Worm (Caenorhabditis elegans): ENCODE data around the gene acr-18.

Gene acr-18

ce11 chrV:15577395-15577896 lies 18.5 kb upstream of the acr-18 start, which contains the start of gene atx-3:
Gene atx-3, minus strand, starts transcription at chrV:15577445.
- TF ChIP-seq unc-39 (tag; optimal IDR thresholded peaks at IDR 0.05) = no peak
- TF ChIP-seq mls-2 (tag; optimal IDR thresholded peaks at IDR 0.05) = no peak
- no peak for TF ChIP-seq sptf-1 (tag; optimal IDR thresholded peaks at IDR 0.05)
- TF ChIP-seq nhr-28 (tag; optimal IDR thresholded peaks at IDR 0.05) = no peak
- no peak for TF ChIP-seq ceh-83 (GFP tag; optimal IDR thresholded peaks at IDR 0.05)
- TF ChIP-seq M03D4.4 (tag; optimal IDR thresholded peaks at IDR 0.05) = no peak
- TF ChIP-seq lin-32 (GFP tag; optimal IDR thresholded peaks at IDR 0.05) = no peak
- no peak for TF ChIP-seq zip-8 (tag; optimal IDR thresholded peaks at IDR 0.05)
- TF ChIP-seq sem-2 (GFP tag; optimal IDR thresholded peaks at IDR 0.05) = no peak
- no peak for TF ChIP-seq nhr-76 (tag; optimal IDR thresholded peaks at IDR 0.05)
- no peak for TF ChIP-seq lin-13 (tag; optimal IDR thresholded peaks at IDR 0.05)
- TF ChIP-seq ceh-39 (tag; optimal IDR thresholded peaks at IDR 0.05) = no peak
- TF ChIP-seq unc-62 (GFP tag; optimal IDR thresholded peaks at IDR 0.05) = no peak
- no peak for TF ChIP-seq mep-1 (tag; optimal IDR thresholded peaks at IDR 0.05)

DNA sequence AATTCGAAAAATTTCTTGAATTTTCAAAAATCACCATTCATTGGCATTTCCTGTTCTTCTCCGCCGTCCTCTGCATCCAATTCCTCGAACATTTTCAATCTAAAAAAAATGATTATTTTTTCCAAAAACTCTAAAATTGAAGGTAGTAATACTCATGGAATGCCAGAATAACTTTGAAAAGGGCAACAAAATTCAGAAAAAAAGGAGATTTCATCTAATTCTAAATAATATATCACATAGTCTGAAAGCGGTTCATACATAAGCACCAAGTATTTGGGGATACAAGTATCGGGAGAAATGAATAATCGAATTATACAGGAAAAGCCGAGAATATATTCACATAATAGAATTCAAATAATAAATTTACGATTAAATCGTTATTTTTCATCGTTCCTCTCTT lies 16.4 kb upstream of the acr-18 start, which contains the start of gene mdt-28:
Gene mdt-28, minus strand, starts transcription at position 101 of the 400 bp plus-strand sequence.
- no peak for TF ChIP-seq cnd-1 (tag; optimal IDR thresholded peaks at IDR 0.05)
- no peak for TF ChIP-seq ceh-83 (GFP tag; optimal IDR thresholded peaks at IDR 0.05)
- no peak for TF ChIP-seq elt-1 (tag; optimal IDR thresholded peaks at IDR 0.05; ENCODE audit: borderline replicate concordance, insufficient read depth)
- no peak for TF ChIP-seq tbx-8 (GFP tag; optimal IDR thresholded peaks at IDR 0.05)
- no peak for TF ChIP-seq flh-1 (GFP tag; optimal IDR thresholded peaks at IDR 0.05)
- TF ChIP-seq mep-1 (tag; optimal IDR thresholded peaks at IDR 0.05) = no peak
- TF ChIP-seq nhr-28 (tag; optimal IDR thresholded peaks at IDR 0.05) = no peak
- no peak for TF ChIP-seq zip-8 (tag; optimal IDR thresholded peaks at IDR 0.05)

- TF ChIP-seq zip-8 (tag; optimal IDR thresholded peaks at IDR 0.05) = no peak
- TF ChIP-seq mep-1 (tag; optimal IDR thresholded peaks at IDR 0.05) = no peak
- TF ChIP-seq elt-3 (tag; optimal IDR thresholded peaks at IDR 0.05) = no peak
- no peak for TF ChIP-seq ceh-43 (GFP tag; optimal IDR thresholded peaks at IDR 0.05)
- TF ChIP-seq pha-4 (tag; optimal IDR thresholded peaks at IDR 0.05) = no peak
- TF ChIP-seq unc-62 (GFP tag; optimal IDR thresholded peaks at IDR 0.05) = no peak
- no peak for TF ChIP-seq ham-2 (GFP tag; optimal IDR thresholded peaks at IDR 0.05)
- TF ChIP-seq ces-1 (GFP tag; optimal IDR thresholded peaks at IDR 0.05) = no peak
- no peak for TF ChIP-seq nhr-12 (tag; optimal IDR thresholded peaks at IDR 0.05)
- no peak for TF ChIP-seq blmp-1 (tag; optimal IDR thresholded peaks at IDR 0.05)
- no peak for TF ChIP-seq M03D4.4 (tag; optimal IDR thresholded peaks at IDR 0.05)
- TF ChIP-seq tbx-8 (GFP tag; optimal IDR thresholded peaks at IDR 0.05) = no peak
Measured at ce11 chrV:15572613-15573012, 13.7 kb upstream of the acr-18 start, which contains the start of gene fbxa-94. Gene fbxa-94, plus strand, starts transcription at chrV:15572913.

ce11 chrV:15571006-15571526 lies 12.1 kb upstream of the acr-18 start, which contains the start of gene fbxa-95:
Gene fbxa-95, plus strand, starts transcription at chrV:15571476.
- TF ChIP-seq nhr-237 (tag; optimal IDR thresholded peaks at IDR 0.05) (no peak), unc-39 (tag; optimal IDR thresholded peaks at IDR 0.05) (no peak), M03D4.4 (tag; optimal IDR thresholded peaks at IDR 0.05) (no peak), unc-62 (GFP tag; optimal IDR thresholded peaks at IDR 0.05) (no peak), elt-3 (tag; optimal IDR thresholded peaks at IDR 0.05) (no peak), pha-4 (tag; optimal IDR thresholded peaks at IDR 0.05) (no peak), flh-1 (GFP tag; optimal IDR thresholded peaks at IDR 0.05) (no peak), mep-1 (tag; optimal IDR thresholded peaks at IDR 0.05) (no peak), ztf-11 (tag; optimal IDR thresholded peaks at IDR 0.05) (no peak), ces-1 (GFP tag; optimal IDR thresholded peaks at IDR 0.05) (no peak), zip-8 (tag; optimal IDR thresholded peaks at IDR 0.05) (no peak), nhr-28 (tag; optimal IDR thresholded peaks at IDR 0.05) (no peak)

ce11 chrV:15569702-15570430 lies 10.9 kb upstream of the acr-18 start, which contains the start of gene lsm-5:
Gene lsm-5, plus strand, starts transcription at chrV:15570380.
- TF ChIP-seq mep-1 (tag; optimal IDR thresholded peaks at IDR 0.05) (peak; percentile 34), ztf-11 (tag; optimal IDR thresholded peaks at IDR 0.05) (no peak)

DNA sequence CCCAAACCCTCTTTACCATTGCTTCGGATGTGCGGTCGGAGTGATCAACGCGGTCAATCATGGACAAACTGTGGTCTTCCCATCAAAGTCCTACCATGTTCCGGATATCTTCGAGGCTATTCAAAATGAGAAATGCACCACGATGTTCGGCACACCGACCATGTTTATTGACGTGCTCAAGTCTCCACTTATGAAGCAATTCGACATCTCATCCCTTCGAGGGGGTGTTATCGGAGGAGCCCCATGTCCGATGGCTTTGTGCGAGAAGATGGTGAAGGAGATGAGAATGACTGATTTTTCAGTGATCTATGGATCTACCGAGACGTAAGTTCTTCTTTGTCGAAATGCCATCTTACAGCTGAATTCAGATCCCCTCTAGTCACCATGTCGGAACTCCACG lies 9.4 kb upstream of the acr-18 start:
- no peak for TF ChIP-seq pha-4 (tag; optimal IDR thresholded peaks at IDR 0.05)
- TF ChIP-seq elt-3 (tag; optimal IDR thresholded peaks at IDR 0.05) = no peak
- TF ChIP-seq elt-1 (tag; optimal IDR thresholded peaks at IDR 0.05; ENCODE audit: borderline replicate concordance, insufficient read depth) = no peak
- TF ChIP-seq snpc-4 (tag; optimal IDR thresholded peaks at IDR 0.05) = no peak
- no peak for TF ChIP-seq nhr-2 (tag; optimal IDR thresholded peaks at IDR 0.05)
- TF ChIP-seq sptf-1 (tag; optimal IDR thresholded peaks at IDR 0.05) = no peak
- no peak for TF ChIP-seq blmp-1 (tag; optimal IDR thresholded peaks at IDR 0.05)
- TF ChIP-seq M03D4.4 (tag; optimal IDR thresholded peaks at IDR 0.05) = no peak
- TF ChIP-seq unc-120 (tag; optimal IDR thresholded peaks at IDR 0.05; ENCODE audit: poor library complexity, severe bottlenecking) = no peak
- TF ChIP-seq mab-5 (tag; optimal IDR thresholded peaks at IDR 0.05) = no peak
- no peak for TF ChIP-seq unc-62 (GFP tag; optimal IDR thresholded peaks at IDR 0.05)
- no peak for TF ChIP-seq ceh-43 (GFP tag; optimal IDR thresholded peaks at IDR 0.05)
